Worm (Caenorhabditis elegans) whole organism, L2 larva: ENCODE measurements around the gene T19H12.6.
"Not testable (repeated sequence)": the region's sequence is repeated elsewhere in the genome, so short reads cannot be mapped to it uniquely, and the experiment has no call there.

ENCODE experiments used
- C34F6.9 ChIP-seq: fragments of 150-350 bp; optimal IDR thresholded peaks from 2 replicates; lab custom pipeline; 2014; ENCODE audit warnings: missing biosample characterization, missing genetic modification characterization
- F13H6.1 ChIP-seq: sonication (generic microtip); optimal IDR thresholded peaks from 2 replicates; lab custom pipeline; 2016; ENCODE audit warnings: missing genetic modification characterization, missing compliant biosample characterization
- R02D3.7 ChIP-seq: fragments of 150-350 bp; optimal IDR thresholded peaks from 2 replicates; lab custom pipeline; 2014; ENCODE audit warnings: missing biosample characterization, missing genetic modification characterization
- Y55F3AM.14 ChIP-seq: fragments of 200-800 bp; sonication (Bioruptor generic); optimal IDR thresholded peaks from 2 replicates; lab custom pipeline; 2018; ENCODE audit warnings: mild to moderate bottlenecking, missing genetic modification characterization, missing compliant biosample characterization
- ZK546.5 ChIP-seq: sonication (generic microtip); optimal IDR thresholded peaks from 2 replicates; lab custom pipeline; 2017; ENCODE audit warnings: missing biosample characterization, missing genetic modification characterization
- alr-1 ChIP-seq: fragments of 150-350 bp; optimal IDR thresholded peaks from 2 replicates; lab custom pipeline; 2014; ENCODE audit warnings: missing biosample characterization, missing genetic modification characterization
- aly-2 ChIP-seq: fragments of 150-350 bp; optimal IDR thresholded peaks from 2 replicates; lab custom pipeline; 2014; ENCODE audit warnings: missing biosample characterization, missing genetic modification characterization
- ama-1 ChIP-seq: fragments of 150-350 bp; optimal IDR thresholded peaks from 2 replicates; lab custom pipeline; 2018; ENCODE audit warnings: inconsistent platforms
- ceh-16 ChIP-seq: fragments of 150-350 bp; optimal IDR thresholded peaks from 2 replicates; lab custom pipeline; 2014; ENCODE audit warnings: missing biosample characterization, missing genetic modification characterization
- ceh-82 ChIP-seq: fragments of 150-350 bp; optimal IDR thresholded peaks from 2 replicates; lab custom pipeline; 2014; ENCODE audit warnings: missing biosample characterization, missing genetic modification characterization
- crh-2 ChIP-seq: sonication (generic microtip); optimal IDR thresholded peaks from 2 replicates; lab custom pipeline; 2017; ENCODE audit warnings: missing biosample characterization, missing genetic modification characterization
- dmd-4 ChIP-seq: sonication (generic microtip); optimal IDR thresholded peaks from 2 replicates; lab custom pipeline; 2017; ENCODE audit warnings: missing biosample characterization, missing genetic modification characterization
- egl-27 ChIP-seq: sonication (generic microtip); optimal IDR thresholded peaks from 3 replicates; lab custom pipeline; 2017; ENCODE audit warnings: missing biosample characterization, missing genetic modification reagents, missing genetic modification characterization
- elt-1 ChIP-seq: fragments of 150-350 bp; optimal IDR thresholded peaks from 2 replicates; lab custom pipeline; 2014; ENCODE audit warnings: missing biosample characterization, missing genetic modification characterization
- elt-3 ChIP-seq: sonication (generic microtip); optimal IDR thresholded peaks from 2 replicates; lab custom pipeline; 2017; ENCODE audit warnings: missing biosample characterization, missing genetic modification characterization
- fos-1 ChIP-seq: fragments of 150-350 bp; optimal IDR thresholded peaks from 2 replicates; lab custom pipeline; 2014; ENCODE audit warnings: missing biosample characterization, missing genetic modification characterization
- gmeb-1 ChIP-seq: fragments of 150-350 bp; optimal IDR thresholded peaks from 2 replicates; lab custom pipeline; 2014; ENCODE audit warnings: missing biosample characterization, missing genetic modification characterization
- lin-11 ChIP-seq: fragments of 150-350 bp; sonication (generic microtip); optimal IDR thresholded peaks from 2 replicates; lab custom pipeline; 2014; ENCODE audit warnings: missing biosample characterization, missing genetic modification characterization, inconsistent platforms, mixed read lengths
- lin-39 ChIP-seq: fragments of 150-350 bp; optimal IDR thresholded peaks from 2 replicates; lab custom pipeline; 2014; ENCODE audit warnings: missing biosample characterization, missing genetic modification reagents, missing genetic modification characterization
- mab-5 ChIP-seq: fragments of 150-350 bp; optimal IDR thresholded peaks from 2 replicates; lab custom pipeline; 2014; ENCODE audit warnings: missing biosample characterization, missing genetic modification characterization
- mdl-1 ChIP-seq, 2 experiments: fragments of 150-350 bp in 1 of 2; sonication (generic microtip) in 1 of 2; optimal IDR thresholded peaks; 2 replicates each; lab custom pipeline; 2017; ENCODE audit warnings: missing biosample characterization in 2 of 2, missing genetic modification characterization in 2 of 2
- nhr-129 ChIP-seq: fragments of 150-350 bp; optimal IDR thresholded peaks from 2 replicates; lab custom pipeline; 2014; ENCODE audit warnings: missing biosample characterization, missing genetic modification characterization
- nhr-21 ChIP-seq: fragments of 150-350 bp; optimal IDR thresholded peaks from 2 replicates; lab custom pipeline; 2014; ENCODE audit warnings: missing biosample characterization, missing genetic modification characterization
- nhr-23 ChIP-seq: fragments of 150-350 bp; optimal IDR thresholded peaks from 2 replicates; lab custom pipeline; 2014; ENCODE audit warnings: missing biosample characterization, missing genetic modification reagents, missing genetic modification characterization
- nhr-237 ChIP-seq: fragments of 150-350 bp; optimal IDR thresholded peaks from 2 replicates; lab custom pipeline; 2014; ENCODE audit warnings: missing biosample characterization, missing genetic modification characterization
- nhr-25 ChIP-seq: fragments of 150-350 bp; sonication (generic microtip); optimal IDR thresholded peaks from 3 replicates; lab custom pipeline; 2014; ENCODE audit warnings: missing biosample characterization, missing genetic modification characterization
- nhr-6 ChIP-seq: fragments of 150-350 bp; optimal IDR thresholded peaks from 2 replicates; lab custom pipeline; 2014; ENCODE audit warnings: missing biosample characterization, missing genetic modification characterization
- peb-1 ChIP-seq: fragments of 150-350 bp; optimal IDR thresholded peaks from 2 replicates; lab custom pipeline; 2014; ENCODE audit warnings: missing biosample characterization, missing genetic modification characterization
- sem-4 ChIP-seq: fragments of 150-350 bp; optimal IDR thresholded peaks from 2 replicates; lab custom pipeline; 2014; ENCODE audit warnings: missing biosample characterization, missing genetic modification reagents, missing genetic modification characterization
- skn-1 ChIP-seq: sonication (generic microtip); optimal IDR thresholded peaks from 2 replicates; lab custom pipeline; 2017; ENCODE audit warnings: missing biosample characterization, missing genetic modification characterization
- sma-3 ChIP-seq: sonication (generic microtip); optimal IDR thresholded peaks from 2 replicates; lab custom pipeline; 2016; ENCODE audit warnings: missing genetic modification reagents, missing genetic modification characterization, missing compliant biosample characterization
- sma-9 ChIP-seq, 2 experiments: fragments of 150-350 bp in 1 of 2; sonication (generic microtip) in 1 of 2; optimal IDR thresholded peaks; 2 replicates each; lab custom pipeline; 2014 to 2016; ENCODE audit warnings: missing genetic modification characterization in 2 of 2, mild to moderate bottlenecking in 1 of 2, missing biosample characterization in 1 of 2, missing compliant biosample characterization in 1 of 2, missing genetic modification reagents in 1 of 2, moderate library complexity in 1 of 2
- snpc-4 ChIP-seq: fragments of 150-350 bp; optimal IDR thresholded peaks from 2 replicates; lab custom pipeline; 2014; ENCODE audit warnings: missing biosample characterization, missing genetic modification characterization
- unc-55 ChIP-seq: fragments of 150-350 bp; sonication (generic microtip); optimal IDR thresholded peaks from 3 replicates; lab custom pipeline; 2014; ENCODE audit warnings: missing biosample characterization, missing genetic modification reagents, missing genetic modification characterization
- zag-1 ChIP-seq: fragments of 150-350 bp; optimal IDR thresholded peaks from 2 replicates; lab custom pipeline; 2014; ENCODE audit warnings: missing biosample characterization, missing genetic modification characterization
- ztf-1 ChIP-seq: fragments of 200-800 bp; sonication (Bioruptor generic); conservative IDR thresholded peaks from 2 replicates; pipeline ENCODE4 v1.3.6; 2022; ENCODE audit warnings: missing genetic modification characterization, missing compliant biosample characterization
- ztf-11 ChIP-seq: sonication (generic microtip); optimal IDR thresholded peaks from 2 replicates; lab custom pipeline; 2017; ENCODE audit warnings: missing biosample characterization, missing genetic modification characterization
- ztf-4 ChIP-seq: fragments of 150-350 bp; optimal IDR thresholded peaks from 2 replicates; lab custom pipeline; 2014; ENCODE audit warnings: missing biosample characterization, missing genetic modification characterization

Gene T19H12.6

DNA sequence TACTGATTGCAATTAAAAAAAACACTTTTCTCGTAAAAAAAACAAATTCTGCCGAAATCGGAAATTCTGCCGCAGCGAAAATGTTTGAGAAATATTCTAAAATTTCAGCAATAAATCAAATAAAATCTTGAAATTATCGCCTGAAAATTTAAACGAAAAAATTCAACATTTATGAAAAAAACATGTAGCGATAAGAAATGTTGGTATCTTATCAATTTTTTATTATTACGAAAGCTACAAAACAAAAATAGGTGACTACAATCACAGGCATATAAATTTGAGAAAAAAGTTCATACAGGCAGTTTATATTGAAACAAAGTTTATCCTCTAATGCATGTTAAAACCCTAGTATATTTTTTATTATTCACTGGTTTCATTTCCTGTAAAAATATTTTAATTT, 28.5 kb upstream of the T19H12.6 start, which contains the start of gene ugt-14:
ugt-14 (plus strand) TSS at position 301 of the 400 bp plus-strand sequence.
- TF ChIP-seq zag-1: no peak
- no peak for TF ChIP-seq ztf-1 (GFP tag; lab: Robert Waterston, UW)
- no peak for TF ChIP-seq nhr-21
- no peak for TF ChIP-seq F13H6.1 (tag; lab: Kevin White, UChicago)
- TF ChIP-seq aly-2 (tag; lab: Kevin White, UChicago): no peak
- no peak for TF ChIP-seq egl-27 (tag; lab: Kevin White, UChicago)
- no peak for TF ChIP-seq unc-55 (GFP tag; lab: Kevin White, UChicago)
- no peak for TF ChIP-seq lin-39 (tag; lab: Kevin White, UChicago)
- TF ChIP-seq nhr-237 (tag; lab: Kevin White, UChicago): no peak
- TF ChIP-seq sma-3 (GFP tag; lab: Kevin White, UChicago): no peak

DNA sequence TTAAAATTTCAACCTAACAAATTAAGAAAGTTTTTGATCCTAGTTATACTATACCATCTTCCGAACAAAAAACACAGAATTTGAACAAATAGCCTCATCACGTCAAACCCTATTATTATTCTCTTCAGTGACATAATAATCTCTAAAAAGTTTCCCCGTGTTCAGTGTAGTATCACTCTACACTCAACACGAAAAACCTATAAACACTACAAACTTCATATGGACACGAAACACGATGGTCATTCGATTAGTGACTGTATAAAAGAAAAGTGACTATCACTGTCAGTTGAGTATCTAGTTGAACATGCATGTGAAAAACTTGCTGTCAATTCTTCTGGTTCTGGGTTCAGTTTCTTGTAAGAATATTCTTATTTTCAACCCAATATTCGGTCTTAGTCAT, 26.2 kb upstream of the T19H12.6 start, which contains the start of gene ugt-8:
ugt-8 (plus strand) TSS at position 235 of the 400 bp plus-strand sequence.
- TF ChIP-seq mdl-1 (tag; optimal IDR thresholded peaks at IDR 0.05; lab: Kevin White, UChicago) (no peak), ztf-11 (tag; lab: Kevin White, UChicago) (no peak), Y55F3AM.14 (GFP tag; lab: Kevin White, UChicago) (no peak), elt-3 (tag; lab: Kevin White, UChicago) (no peak), snpc-4 (tag; lab: Kevin White, UChicago) (no peak), nhr-25 (tag; lab: Kevin White, UChicago) (peak; percentile 3), lin-39 (tag; lab: Kevin White, UChicago) (no peak)
- TF ChIP-seq, all 48 proteins: peak for 1

DNA sequence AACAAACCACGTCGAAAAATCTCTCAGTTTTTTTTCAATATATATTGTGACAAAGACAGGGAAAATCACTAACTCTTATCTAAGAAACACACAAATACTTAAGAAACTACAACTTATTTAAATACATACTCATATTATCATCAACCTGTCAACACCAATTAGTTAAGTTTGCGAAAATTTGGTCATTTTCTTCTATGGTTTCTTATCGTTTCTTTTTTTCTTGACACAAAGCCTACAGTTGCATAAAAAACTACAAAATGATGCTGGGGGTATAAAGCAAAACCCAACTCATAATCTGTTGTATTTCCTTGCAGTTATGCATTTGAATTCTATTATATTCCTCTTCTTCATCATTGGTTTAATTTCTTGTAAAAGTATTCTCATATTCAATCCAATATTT, 23.6 kb upstream of the T19H12.6 start, which contains the start of gene ugt-67:
ugt-67 (plus strand) TSS at position 301 of the 400 bp plus-strand sequence.
- TF ChIP-seq ztf-4 (tag; lab: Kevin White, UChicago): no peak
- TF ChIP-seq elt-3 (tag; lab: Kevin White, UChicago): no peak
- no peak for TF ChIP-seq ceh-16
- TF ChIP-seq dmd-4 (tag; lab: Kevin White, UChicago): no peak
- no peak for TF ChIP-seq ZK546.5
- no peak for TF ChIP-seq sma-9 (GFP tag; optimal IDR thresholded peaks at IDR 0.05; lab: Kevin White, UChicago)
- TF ChIP-seq sma-9 (tag; optimal IDR thresholded peaks at IDR 0.05; lab: Kevin White, UChicago): no peak
- TF ChIP-seq nhr-21: no peak
- TF ChIP-seq ama-1 (lab: Kevin White, UChicago): no peak
- no peak for TF ChIP-seq elt-1 (tag; lab: Kevin White, UChicago)
- TF ChIP-seq skn-1: no peak
- no peak for TF ChIP-seq gmeb-1 (tag; lab: Kevin White, UChicago)
- TF ChIP-seq mdl-1 (tag; optimal IDR thresholded peaks at IDR 0.05; lab: Kevin White, UChicago): no peak
- no peak for TF ChIP-seq nhr-23 (tag; lab: Kevin White, UChicago)
- TF ChIP-seq sem-4 (tag; lab: Kevin White, UChicago): no peak
- TF ChIP-seq ztf-11 (tag; lab: Kevin White, UChicago): no peak
- no peak for TF ChIP-seq lin-11
- no peak for TF ChIP-seq peb-1 (tag; lab: Kevin White, UChicago)

DNA sequence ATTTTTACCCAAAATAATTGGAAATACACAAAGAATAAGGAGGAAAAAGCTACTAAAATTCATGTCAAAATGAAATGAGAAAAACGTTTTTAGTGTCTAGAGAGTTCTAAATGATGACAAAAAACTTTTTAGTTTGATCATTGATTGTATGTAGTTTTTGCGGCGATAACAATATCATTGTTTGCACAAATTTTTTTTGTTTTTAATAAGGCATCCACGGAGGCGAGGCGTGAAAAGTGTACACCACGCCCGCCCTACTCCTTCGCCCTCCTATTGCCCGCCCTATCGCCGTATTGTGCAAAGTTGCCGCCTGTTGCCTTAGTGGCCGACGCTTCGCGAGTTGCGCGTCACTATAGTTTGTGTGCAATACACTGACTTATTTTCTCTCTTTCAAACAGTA, 22.5 kb upstream of the T19H12.6 start, which contains the start of gene ugt-10:
ugt-10 (minus strand) TSS at position 101 of the 400 bp plus-strand sequence.
- TF ChIP-seq snpc-4 (tag; lab: Kevin White, UChicago); crh-2 (tag; lab: Kevin White, UChicago); nhr-21: not testable (repeated sequence)

DNA sequence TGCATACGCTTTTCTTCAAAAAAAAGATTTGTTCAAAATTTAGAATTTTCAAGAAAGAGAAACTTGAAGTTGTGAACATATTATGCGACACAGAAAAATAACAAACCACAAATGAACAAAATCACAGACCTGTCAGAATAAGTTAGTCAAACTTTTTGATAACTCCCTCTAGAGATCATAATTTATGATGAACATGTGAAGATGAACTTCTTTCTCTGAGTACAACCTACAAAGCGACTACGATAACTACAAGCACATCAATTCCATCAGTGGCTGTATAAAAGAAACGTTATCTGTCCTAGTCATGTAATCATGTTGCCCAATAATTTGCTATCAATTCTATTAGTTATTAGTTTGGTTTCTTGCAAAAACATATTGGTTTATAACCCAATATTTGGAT, 18.3 kb upstream of the T19H12.6 start, which contains the start of gene ugt-9:
ugt-9 (plus strand) TSS at position 305 of the 400 bp plus-strand sequence.
- TF ChIP-seq fos-1 (tag; lab: Kevin White, UChicago) (no peak), mab-5 (tag; lab: Kevin White, UChicago) (no peak), sma-3 (GFP tag; lab: Kevin White, UChicago) (peak; percentile 51), alr-1 (tag; lab: Kevin White, UChicago) (no peak), lin-11 (no peak), ZK546.5 (no peak), sma-9 (GFP tag; optimal IDR thresholded peaks at IDR 0.05; lab: Kevin White, UChicago) (peak; percentile 84), sma-9 (tag; optimal IDR thresholded peaks at IDR 0.05; lab: Kevin White, UChicago) (no peak), C34F6.9 (no peak), nhr-25 (tag; lab: Kevin White, UChicago) (peak; percentile 64), R02D3.7 (tag; lab: Kevin White, UChicago) (no peak), nhr-6 (tag; lab: Kevin White, UChicago) (no peak), ceh-82 (tag; lab: Kevin White, UChicago) (no peak), nhr-129 (tag; lab: Kevin White, UChicago) (no peak)
- TF ChIP-seq, all 48 proteins: peak for 3
